Fruit fly (Drosophila melanogaster): ENCODE data around the gene Smyd4-2.

Gene Smyd4-2

DNA sequence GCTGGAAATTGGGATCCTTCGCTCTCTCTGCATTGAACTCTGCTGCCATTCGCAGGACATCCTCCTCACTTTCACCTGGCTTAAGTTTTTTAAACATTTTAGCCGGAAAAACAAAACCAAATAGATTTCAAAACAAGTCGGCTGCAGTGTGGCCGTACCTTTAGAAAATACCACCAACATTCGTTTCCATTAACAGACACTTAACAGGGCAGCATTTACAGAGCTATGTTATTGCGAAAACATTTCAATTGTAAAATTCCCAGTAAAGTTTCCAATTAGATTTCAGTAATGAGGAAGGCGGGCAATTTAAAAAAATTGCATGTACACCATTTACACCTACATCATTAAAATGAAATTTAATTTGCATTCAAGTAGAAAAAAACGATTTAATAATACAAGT lies 2.6 kb downstream of the Smyd4-2 start, which contains the start of gene CG32104:
Gene CG32104, minus strand, starts transcription at position 152 of the 400 bp plus-strand sequence.
- TF ChIP-seq Rel (GFP tag; optimal IDR thresholded peaks at IDR 0.05): no peak
- peak; percentile 71 for TF ChIP-seq Rel (tag; optimal IDR thresholded peaks at IDR 0.05)
- TF ChIP-seq tai (GFP tag; optimal IDR thresholded peaks at IDR 0.05): no peak

DNA sequence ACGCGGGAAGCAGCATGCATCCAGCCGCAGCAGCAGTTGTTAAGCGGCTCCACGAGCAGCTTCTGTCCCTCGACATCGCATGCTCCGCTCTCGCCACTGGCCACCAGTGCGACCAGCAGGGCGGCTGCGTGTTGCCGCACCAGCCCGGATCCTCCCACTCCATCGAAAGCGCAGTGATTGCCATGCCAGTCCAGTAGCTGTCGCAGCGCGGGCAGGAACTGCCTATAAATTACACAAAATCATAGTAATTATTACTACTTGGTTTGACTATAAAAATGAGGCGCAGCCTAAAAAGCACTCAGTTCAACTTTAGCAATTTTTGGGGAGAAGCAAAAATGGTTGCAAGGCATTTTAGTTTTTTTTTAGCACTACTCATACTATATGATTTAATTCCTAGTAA lies 5.9 kb downstream of the Smyd4-2 start, which contains the start of gene Obp69a:
Gene Obp69a, plus strand, starts transcription at position 301 of the 400 bp plus-strand sequence.
- TF ChIP-seq Dfd (GFP tag; optimal IDR thresholded peaks at IDR 0.05): no peak
- TF ChIP-seq N (GFP tag; optimal IDR thresholded peaks at IDR 0.05): no peak
- TF ChIP-seq Hr83 (GFP tag; optimal IDR thresholded peaks at IDR 0.05; ENCODE audit: poor library complexity, severe bottlenecking): no peak
- TF ChIP-seq dl (GFP tag; optimal IDR thresholded peaks at IDR 0.05; ENCODE audit: insufficient read depth in 1 of 2, partially characterized antibody in 2 of 2): no peak

DNA sequence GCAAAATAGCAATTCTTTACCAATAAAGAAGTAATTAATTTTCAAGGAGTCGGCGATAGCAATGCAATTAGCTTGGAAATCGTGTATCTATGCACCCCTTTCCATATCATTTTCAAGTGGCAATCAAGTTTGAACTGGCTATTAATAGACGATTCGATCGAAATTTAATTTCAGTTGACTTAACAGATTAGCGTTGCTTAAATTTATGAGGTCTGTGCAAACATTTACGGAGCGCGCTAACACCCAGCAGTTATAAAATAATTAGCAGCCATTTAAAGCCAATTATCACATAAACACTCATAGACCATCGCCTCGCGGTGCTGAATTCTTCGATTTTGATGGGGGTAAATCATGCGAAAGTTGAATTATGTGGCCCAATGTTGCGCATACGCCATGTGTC lies 9.0 kb downstream of the Smyd4-2 start:
- TF ChIP-seq CrebA (GFP tag; optimal IDR thresholded peaks at IDR 0.05; ENCODE audit: borderline replicate concordance): no peak
- no peak for TF ChIP-seq Jra (GFP tag; optimal IDR thresholded peaks at IDR 0.05)
- no peak for TF ChIP-seq Rel (GFP tag; optimal IDR thresholded peaks at IDR 0.05)
- TF ChIP-seq Rel (tag; optimal IDR thresholded peaks at IDR 0.05): no peak
- no peak for TF ChIP-seq usp (GFP tag; optimal IDR thresholded peaks at IDR 0.05)
- no peak for TF ChIP-seq sage (GFP tag; optimal IDR thresholded peaks at IDR 0.05)
- TF ChIP-seq CG32264 (GFP tag; optimal IDR thresholded peaks at IDR 0.05): no peak
- TF ChIP-seq CG9705 (GFP tag; optimal IDR thresholded peaks at IDR 0.05): no peak
- TF ChIP-seq Hr78 (GFP tag; optimal IDR thresholded peaks at IDR 0.05): no peak
- TF ChIP-seq GATAd (GFP tag; optimal IDR thresholded peaks at IDR 0.05): no peak
- TF ChIP-seq brk (GFP tag; optimal IDR thresholded peaks at IDR 0.05): no peak
- TF ChIP-seq fru (GFP tag; optimal IDR thresholded peaks at IDR 0.05): no peak

DNA sequence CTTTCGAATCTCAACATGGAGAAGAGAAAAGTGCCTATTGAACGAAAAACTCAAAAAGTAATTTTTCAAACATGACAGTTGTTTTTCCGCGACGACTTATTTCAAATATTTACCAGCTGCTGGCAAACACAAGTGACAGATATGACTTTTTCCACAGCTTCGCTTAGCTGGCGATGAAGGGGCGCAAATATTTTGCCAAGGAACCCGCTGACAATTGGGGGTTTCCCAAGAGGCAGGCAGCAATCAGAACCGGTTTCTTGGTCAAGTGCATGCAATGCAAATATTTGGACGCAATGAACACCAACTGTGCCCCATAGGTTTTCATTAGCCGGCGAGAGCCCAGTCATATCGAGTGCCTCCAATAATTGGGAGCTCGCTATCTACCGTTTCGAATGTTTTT lies 9.7 kb downstream of the Smyd4-2 start:
- TF ChIP-seq woc (GFP tag; optimal IDR thresholded peaks at IDR 0.05): no peak
- no peak for TF ChIP-seq Rel (GFP tag; optimal IDR thresholded peaks at IDR 0.05)
- peak; percentile 93 for TF ChIP-seq Rel (tag; optimal IDR thresholded peaks at IDR 0.05)

DNA sequence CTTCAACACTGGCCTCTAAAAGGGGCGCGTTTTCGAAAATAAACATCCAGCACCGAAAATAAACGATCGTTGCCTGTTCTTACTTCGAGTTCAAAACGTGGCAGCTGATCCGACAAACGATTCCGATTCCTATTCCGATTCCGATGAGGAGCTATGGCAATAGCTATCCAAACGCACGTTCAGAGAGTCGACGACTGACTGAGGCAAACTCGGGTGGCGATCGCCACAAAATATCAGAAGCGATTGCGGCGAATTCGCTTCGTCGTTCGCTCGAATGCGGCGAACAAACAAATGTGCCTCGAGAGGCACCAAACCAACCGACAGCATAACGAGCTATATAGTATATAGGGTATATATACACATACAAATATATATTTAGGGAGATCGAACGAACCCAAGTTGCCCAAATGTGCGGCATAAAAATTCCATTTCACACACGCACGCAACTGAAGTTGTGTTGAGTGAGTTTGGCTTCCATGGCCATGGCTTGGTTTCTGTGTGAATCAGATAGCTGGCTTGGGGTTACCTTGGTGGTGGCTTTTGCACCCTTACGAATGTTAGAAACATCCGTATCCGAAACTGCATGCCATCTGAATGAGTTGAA lies 10.4 kb downstream of the Smyd4-2 start, which contains the start of gene Ncc69:
Gene Ncc69, minus strand, starts transcription at position 205 of the 604 bp plus-strand sequence.
- no peak for TF ChIP-seq dsf (GFP tag; optimal IDR thresholded peaks at IDR 0.05; ENCODE audit: borderline replicate concordance)
- TF ChIP-seq Rel (GFP tag; optimal IDR thresholded peaks at IDR 0.05): peak; percentile 6
- TF ChIP-seq Rel (tag; optimal IDR thresholded peaks at IDR 0.05): peak; percentile 42
- no peak for TF ChIP-seq ey (GFP tag; optimal IDR thresholded peaks at IDR 0.05)
- no peak for TF ChIP-seq h (GFP tag; optimal IDR thresholded peaks at IDR 0.05)
- TF ChIP-seq Dfd (GFP tag; optimal IDR thresholded peaks at IDR 0.05): no peak
- TF ChIP-seq foxo (GFP tag; optimal IDR thresholded peaks at IDR 0.05): no peak
- TF ChIP-seq brk (GFP tag; optimal IDR thresholded peaks at IDR 0.05): peak; percentile 21
- peak; percentile 30 for TF ChIP-seq CrebA (GFP tag; optimal IDR thresholded peaks at IDR 0.05; ENCODE audit: borderline replicate concordance)
- no peak for TF ChIP-seq Vsx2 (GFP tag; optimal IDR thresholded peaks at IDR 0.05; ENCODE audit: partially characterized antibody)
- peak; percentile 56 for TF ChIP-seq Dif (GFP tag; optimal IDR thresholded peaks at IDR 0.05; ENCODE audit: partially characterized antibody)
- peak; percentile 73 for TF ChIP-seq sage (GFP tag; optimal IDR thresholded peaks at IDR 0.05)
- TF ChIP-seq Hr83 (GFP tag; optimal IDR thresholded peaks at IDR 0.05; ENCODE audit: poor library complexity, severe bottlenecking): peak; percentile 50
- peak; percentile 3 for TF ChIP-seq psq (GFP tag; optimal IDR thresholded peaks at IDR 0.05)
- TF ChIP-seq Sp1 (GFP tag; optimal IDR thresholded peaks at IDR 0.05): peak; percentile 22
- no peak for TF ChIP-seq GATAd (GFP tag; optimal IDR thresholded peaks at IDR 0.05)
- TF ChIP-seq rgr (GFP tag; optimal IDR thresholded peaks at IDR 0.05): peak; percentile 12
- no peak for TF ChIP-seq tai (GFP tag; optimal IDR thresholded peaks at IDR 0.05)
- peak; percentile 43 for TF ChIP-seq Hnf4 (GFP tag; optimal IDR thresholded peaks at IDR 0.05)

DNA sequence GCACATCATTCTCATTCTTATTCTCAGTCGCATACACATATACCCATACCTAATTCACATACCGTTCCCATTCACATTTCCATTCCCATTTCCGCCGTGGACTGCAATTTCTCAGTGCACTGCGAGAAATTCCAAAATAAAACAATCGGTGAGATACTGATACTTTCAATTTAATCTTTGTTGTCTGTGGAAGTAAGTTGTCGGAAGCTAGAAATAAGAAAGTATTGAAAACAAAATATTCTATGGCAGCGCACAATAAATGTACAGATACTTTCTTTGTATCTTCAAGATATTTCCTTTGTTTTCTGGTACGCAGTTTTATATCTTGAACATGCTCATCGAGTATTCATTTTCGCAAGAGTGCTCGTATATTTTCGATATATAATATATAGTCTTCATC lies 13.8 kb downstream of the Smyd4-2 start:
- TF ChIP-seq fru (GFP tag; optimal IDR thresholded peaks at IDR 0.05): peak; percentile 19
- TF ChIP-seq Myc (optimal IDR thresholded peaks at IDR 0.05): no peak
- TF ChIP-seq ey (GFP tag; optimal IDR thresholded peaks at IDR 0.05): no peak
- TF ChIP-seq pan (optimal IDR thresholded peaks at IDR 0.05): no peak
- peak; percentile 5 for TF ChIP-seq h (GFP tag; optimal IDR thresholded peaks at IDR 0.05)
- TF ChIP-seq foxo (GFP tag; optimal IDR thresholded peaks at IDR 0.05): peak in 1 of 2 experiments; percentile 24
- TF ChIP-seq sage (GFP tag; optimal IDR thresholded peaks at IDR 0.05): no peak
- no peak for TF ChIP-seq CG9705 (GFP tag; optimal IDR thresholded peaks at IDR 0.05)
- TF ChIP-seq woc (GFP tag; optimal IDR thresholded peaks at IDR 0.05): peak; percentile 9
- no peak for TF ChIP-seq brk (GFP tag; optimal IDR thresholded peaks at IDR 0.05)
- TF ChIP-seq psq (GFP tag; optimal IDR thresholded peaks at IDR 0.05): no peak
